Fruit fly (Drosophila melanogaster) S2 (cell line): Measurements from ENCODE around the gene CG4301.

Source experiments
- CG8478 ChIP-seq: fragments of >200 bp; optimal IDR thresholded peaks from 2 replicates; lab custom pipeline; 2018
- CTCF ChIP-seq, 2 experiments: fragments of >200 bp; optimal IDR thresholded peaks; 2 replicates each; lab custom pipeline; 2018

DNA sequence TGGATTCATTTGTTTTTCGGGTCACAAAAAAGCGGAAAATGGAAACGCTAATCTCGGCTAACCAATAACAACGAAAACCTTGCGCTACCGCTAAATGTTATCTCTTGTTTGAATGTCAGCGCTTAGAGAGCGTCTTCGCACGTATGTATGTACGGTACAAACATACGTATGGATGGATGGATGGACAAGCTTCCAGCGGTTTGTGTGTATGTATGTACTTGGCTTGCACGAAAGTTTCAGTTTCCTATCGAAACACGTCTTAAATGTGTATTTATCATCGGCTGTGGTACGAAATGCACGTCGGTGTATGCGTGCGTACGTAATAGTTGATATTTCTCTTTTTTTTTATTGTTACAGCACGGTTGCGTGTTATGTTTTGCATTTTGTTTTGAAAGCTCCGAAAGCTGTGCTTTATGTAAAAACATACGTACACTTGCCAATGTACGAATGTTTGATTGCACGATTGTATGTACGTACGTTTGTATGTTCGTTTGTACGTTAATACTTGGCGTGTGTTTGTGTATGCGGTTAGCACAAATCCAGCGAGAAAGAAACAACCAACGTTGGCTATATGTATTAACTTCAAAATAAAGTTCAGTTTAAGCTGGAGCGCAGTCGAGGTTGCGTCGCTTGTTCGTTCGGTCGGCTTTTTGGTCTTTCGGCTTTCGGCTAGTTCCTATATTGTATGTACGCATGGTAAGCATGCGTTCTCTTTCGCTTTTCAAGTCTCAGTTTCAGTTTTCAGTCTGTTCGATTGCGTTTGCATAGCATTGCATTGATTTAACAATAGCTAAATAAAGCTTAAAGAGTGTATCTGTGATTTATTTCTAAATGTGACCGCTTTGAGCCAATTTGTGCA is 32.6 kb upstream of the CG4301 start, which contains the start of gene Fur2:
- TF ChIP-seq CG8478, result no peak
- no peak for TF ChIP-seq CTCF (optimal IDR thresholded peaks at IDR 0.05; lab: Kevin White, UChicago)
